Fruit fly (Drosophila melanogaster) whole organism, embryonic: ENCODE results near the gene Tet.

ENCODE experiments used
- ATbp ChIP-seq: fragments of 200-800 bp; sonication (Bioruptor generic); optimal IDR thresholded peaks from 2 replicates; lab custom pipeline; 2017; ENCODE audit warnings: missing biosample characterization, mild to moderate bottlenecking, missing genetic modification characterization, missing genetic modification reagents
- CG12391 ChIP-seq: fragments of 200-800 bp; sonication (Bioruptor generic); optimal IDR thresholded peaks from 3 replicates; lab custom pipeline; 2018; ENCODE audit warnings: missing biosample characterization, mild to moderate bottlenecking, missing genetic modification characterization, moderate library complexity
- CG13424 ChIP-seq: fragments of 200-800 bp; sonication (Bioruptor generic); optimal IDR thresholded peaks from 2 replicates; lab custom pipeline; 2019; ENCODE audit warnings: missing biosample characterization, mild to moderate bottlenecking, missing genetic modification characterization, moderate library complexity
- CG13775 ChIP-seq: fragments of 200-800 bp; sonication (Bioruptor generic); optimal IDR thresholded peaks from 3 replicates; lab custom pipeline; 2017; ENCODE audit warnings: missing biosample characterization, mild to moderate bottlenecking, missing genetic modification characterization
- CG14965 ChIP-seq: fragments of 200-800 bp; sonication (Bioruptor generic); optimal IDR thresholded peaks from 2 replicates; lab custom pipeline; 2016; ENCODE audit warnings: missing biosample characterization, missing genetic modification characterization, borderline replicate concordance
- CG15269 ChIP-seq: fragments of 200-800 bp; sonication (Bioruptor generic); optimal IDR thresholded peaks from 2 replicates; lab custom pipeline; 2018; ENCODE audit warnings: missing biosample characterization, mild to moderate bottlenecking, missing genetic modification characterization, moderate library complexity
- CG1603 ChIP-seq: fragments of 200-800 bp; sonication (Bioruptor generic); optimal IDR thresholded peaks from 2 replicates; lab custom pipeline; 2019; ENCODE audit warnings: missing biosample characterization, mild to moderate bottlenecking, missing genetic modification characterization, moderate library complexity
- CG16815 ChIP-seq: fragments of 200-800 bp; sonication (Bioruptor generic); optimal IDR thresholded peaks from 3 replicates; lab custom pipeline; 2017; ENCODE audit warnings: missing biosample characterization, mild to moderate bottlenecking, missing genetic modification characterization
- CG17612 ChIP-seq: fragments of 200-800 bp; sonication (Bioruptor generic); IDR thresholded peaks from 2 replicates; pipeline ENCODE4 v1.3.6; 2022; ENCODE audit warnings: missing biosample characterization, missing genetic modification characterization
- CG1792 ChIP-seq: fragments of 200-800 bp; sonication (Bioruptor generic); optimal IDR thresholded peaks from 2 replicates; lab custom pipeline; 2016; ENCODE audit warnings: missing biosample characterization, missing genetic modification characterization
- CG18619 ChIP-seq: fragments of 200-800 bp; sonication (Bioruptor generic); optimal IDR thresholded peaks from 3 replicates; lab custom pipeline; 2017; ENCODE audit warnings: missing biosample characterization, mild to moderate bottlenecking, missing genetic modification characterization
- CG7928 ChIP-seq: fragments of 200-800 bp; sonication (Bioruptor generic); optimal IDR thresholded peaks from 2 replicates; lab custom pipeline; 2017; ENCODE audit warnings: missing biosample characterization, mild to moderate bottlenecking, missing genetic modification characterization
- CG7987 ChIP-seq: fragments of 200-800 bp; sonication (Bioruptor generic); optimal IDR thresholded peaks from 2 replicates; lab custom pipeline; 2018; ENCODE audit warnings: missing biosample characterization, mild to moderate bottlenecking, missing genetic modification characterization, moderate library complexity
- CG8089 ChIP-seq: fragments of 200-800 bp; sonication (Bioruptor generic); optimal IDR thresholded peaks from 3 replicates; lab custom pipeline; 2016; ENCODE audit warnings: missing biosample characterization, missing genetic modification characterization
- CG8924 ChIP-seq: fragments of 200-800 bp; optimal IDR thresholded peaks from 3 replicates; lab custom pipeline; 2019; ENCODE audit warnings: missing biosample characterization, mild to moderate bottlenecking, missing genetic modification characterization, moderate library complexity
- Chrac-16 ChIP-seq: fragments of 200-800 bp; sonication (Bioruptor generic); optimal IDR thresholded peaks from 3 replicates; lab custom pipeline; 2016; ENCODE audit warnings: missing biosample characterization, missing genetic modification characterization
- D ChIP-seq, 2 experiments: fragments of 200-800 bp in 1 of 2; fragments of >200 bp in 1 of 2; sonication (Bioruptor generic) in 1 of 2; optimal IDR thresholded peaks; 2 replicates in 1 of 2; 3 replicates in 1 of 2; lab custom pipeline; 2017; ENCODE audit warnings: mild to moderate bottlenecking in 1 of 2, missing biosample characterization in 1 of 2, missing genetic modification characterization in 1 of 2, missing genetic modification reagents in 1 of 2
- Deaf1 ChIP-seq: fragments of 200-800 bp; optimal IDR thresholded peaks from 3 replicates; lab custom pipeline; 2019; ENCODE audit warnings: missing biosample characterization, mild to moderate bottlenecking, missing genetic modification characterization, moderate library complexity
- Fer3 ChIP-seq: fragments of 200-800 bp; sonication (Bioruptor generic); optimal IDR thresholded peaks from 2 replicates; lab custom pipeline; 2018; ENCODE audit warnings: missing biosample characterization, mild to moderate bottlenecking, missing genetic modification characterization, moderate library complexity
- H15 ChIP-seq: fragments of 200-800 bp; sonication (Bioruptor generic); IDR thresholded peaks from 3 replicates; pipeline ENCODE4 v1.3.6; 2022; ENCODE audit warnings: missing biosample characterization, missing genetic modification characterization
- Hmr ChIP-seq: fragments of 200-800 bp; sonication (Bioruptor generic); optimal IDR thresholded peaks from 3 replicates; lab custom pipeline; 2017; ENCODE audit warnings: mild to moderate bottlenecking, missing biosample characterization, missing genetic modification reagents, missing genetic modification characterization
- Hr51 ChIP-seq, 2 experiments: fragments of 200-800 bp; sonication (Bioruptor generic); optimal IDR thresholded peaks; 2 replicates in 1 of 2; 3 replicates in 1 of 2; lab custom pipeline; 2016 to 2018; ENCODE audit warnings: missing biosample characterization in 2 of 2, missing genetic modification characterization in 2 of 2, mild to moderate bottlenecking in 1 of 2, moderate library complexity in 1 of 2
- Nf-YC ChIP-seq: fragments of 200-800 bp; optimal IDR thresholded peaks from 3 replicates; lab custom pipeline; 2019; ENCODE audit warnings: missing biosample characterization, mild to moderate bottlenecking, missing genetic modification characterization, moderate library complexity
- PHDP ChIP-seq: fragments of 200-800 bp; sonication (Bioruptor generic); optimal IDR thresholded peaks from 3 replicates; lab custom pipeline; 2018; ENCODE audit warnings: missing biosample characterization, mild to moderate bottlenecking, missing genetic modification characterization, moderate library complexity
- Pdp1 ChIP-seq, 2 experiments: fragments of 200-800 bp; sonication (Bioruptor generic); optimal IDR thresholded peaks; 3 replicates each; lab custom pipeline; 2016; ENCODE audit warnings: missing biosample characterization in 2 of 2, missing genetic modification characterization in 2 of 2, mild to moderate bottlenecking in 1 of 2, moderate library complexity in 1 of 2
- Ptx1 ChIP-seq: fragments of 200-800 bp; sonication (Bioruptor generic); IDR thresholded peaks from 2 replicates; pipeline ENCODE4 v1.3.6; 2022; ENCODE audit warnings: missing biosample characterization, missing genetic modification characterization
- Scr ChIP-seq: fragments of 200-800 bp; sonication (Bioruptor generic); IDR thresholded peaks from 2 replicates; pipeline ENCODE4 v1.3.6; 2022; ENCODE audit warnings: missing biosample characterization, missing genetic modification characterization; ENCODE audit not compliant: partially characterized antibody
- Sin3A ChIP-seq: fragments of >200 bp; optimal IDR thresholded peaks from 2 replicates; lab custom pipeline; 2018
- Trl ChIP-seq, 3 experiments: fragments of >200 bp in 2 of 3; fragments of 200-800 bp in 1 of 3; sonication (Bioruptor generic) in 1 of 3; optimal IDR thresholded peaks; 2 replicates in 1 of 3; 3 replicates in 2 of 3; lab custom pipeline; 2016 to 2017; ENCODE audit warnings: missing biosample characterization in 1 of 3, missing genetic modification characterization in 1 of 3
- Vsx1 ChIP-seq: fragments of 200-800 bp; sonication (Bioruptor generic); optimal IDR thresholded peaks from 2 replicates; lab custom pipeline; 2017; ENCODE audit warnings: missing biosample characterization, mild to moderate bottlenecking, missing genetic modification characterization, missing genetic modification reagents
- Xrp1 ChIP-seq: fragments of 200-800 bp; sonication (Bioruptor generic); IDR thresholded peaks from 2 replicates; pipeline ENCODE4 v1.3.6; 2022; ENCODE audit warnings: missing biosample characterization, missing genetic modification characterization
- aop ChIP-seq: fragments of 200-800 bp; sonication (Bioruptor generic); IDR thresholded peaks from 2 replicates; pipeline ENCODE4 v1.3.6; 2022; ENCODE audit warnings: missing biosample characterization, missing genetic modification characterization
- caup ChIP-seq: fragments of 200-800 bp; sonication (Bioruptor generic); optimal IDR thresholded peaks from 3 replicates; lab custom pipeline; 2017; ENCODE audit warnings: missing biosample characterization, mild to moderate bottlenecking, missing genetic modification characterization, moderate library complexity; ENCODE audit not compliant: severe bottlenecking
- crol ChIP-seq: fragments of 200-800 bp; sonication (Bioruptor generic); IDR thresholded peaks from 2 replicates; pipeline ENCODE4 v1.3.6; 2022; ENCODE audit warnings: missing biosample characterization, missing genetic modification characterization
- fd64A ChIP-seq: fragments of 200-800 bp; sonication (Bioruptor generic); optimal IDR thresholded peaks from 3 replicates; lab custom pipeline; 2018; ENCODE audit warnings: missing biosample characterization, mild to moderate bottlenecking, missing genetic modification characterization
- gem ChIP-seq: fragments of 200-800 bp; sonication (Bioruptor generic); optimal IDR thresholded peaks from 2 replicates; lab custom pipeline; 2019; ENCODE audit warnings: missing biosample characterization, mild to moderate bottlenecking, missing genetic modification characterization, moderate library complexity
- gsb ChIP-seq: fragments of 200-800 bp; sonication (Bioruptor generic); IDR thresholded peaks from 2 replicates; pipeline ENCODE4 v1.3.6; 2022; ENCODE audit warnings: missing biosample characterization, missing genetic modification characterization
- ind ChIP-seq: fragments of 200-800 bp; sonication (Bioruptor generic); optimal IDR thresholded peaks from 3 replicates; lab custom pipeline; 2016; ENCODE audit warnings: missing biosample characterization, missing genetic modification characterization
- inv ChIP-seq: fragments of 200-800 bp; sonication (Bioruptor generic); IDR thresholded peaks from 2 replicates; pipeline ENCODE4 v1.3.6; 2022; ENCODE audit warnings: missing biosample characterization, missing genetic modification characterization; ENCODE audit not compliant: partially characterized antibody
- ken ChIP-seq: fragments of 200-800 bp; sonication (Bioruptor generic); IDR thresholded peaks from 3 replicates; pipeline ENCODE4 v1.3.6; 2022; ENCODE audit warnings: missing biosample characterization, missing genetic modification characterization
- klu ChIP-seq: fragments of 200-800 bp; sonication (Bioruptor generic); IDR thresholded peaks from 2 replicates; pipeline ENCODE4 v1.3.6; 2022; ENCODE audit warnings: missing biosample characterization, missing genetic modification characterization
- nmo ChIP-seq: fragments of 200-800 bp; sonication (Bioruptor generic); optimal IDR thresholded peaks from 2 replicates; lab custom pipeline; 2018; ENCODE audit warnings: missing biosample characterization, mild to moderate bottlenecking, missing genetic modification characterization, moderate library complexity
- org-1 ChIP-seq: fragments of 200-800 bp; sonication (Bioruptor generic); optimal IDR thresholded peaks from 2 replicates; lab custom pipeline; 2017; ENCODE audit warnings: missing biosample characterization, missing genetic modification characterization
- sens ChIP-seq: fragments of 200-800 bp; sonication (Bioruptor generic); peaks from one replicate; lab custom pipeline; 2016; ENCODE audit warnings: missing biosample characterization, missing genetic modification characterization
- sob ChIP-seq: fragments of 200-800 bp; sonication (Bioruptor generic); IDR thresholded peaks from 2 replicates; pipeline ENCODE4 v1.3.6; 2022; ENCODE audit warnings: missing biosample characterization, missing genetic modification characterization
- sqz ChIP-seq: fragments of 200-800 bp; sonication (Bioruptor generic); optimal IDR thresholded peaks from 3 replicates; lab custom pipeline; 2018; ENCODE audit warnings: missing biosample characterization, mild to moderate bottlenecking, missing genetic modification characterization
- tin ChIP-seq: fragments of 200-800 bp; sonication (Bioruptor generic); optimal IDR thresholded peaks from 3 replicates; lab custom pipeline; 2016; ENCODE audit warnings: missing biosample characterization, missing genetic modification characterization
- trh ChIP-seq: fragments of 200-800 bp; sonication (Bioruptor generic); optimal IDR thresholded peaks from 2 replicates; lab custom pipeline; 2016; ENCODE audit warnings: missing biosample characterization, missing genetic modification characterization
- usp ChIP-seq: fragments of >200 bp; optimal IDR thresholded peaks from 2 replicates; lab custom pipeline; 2017; ENCODE audit warnings: missing biosample characterization, missing genetic modification characterization
- vfl ChIP-seq: fragments of 200-800 bp; sonication (Bioruptor generic); optimal IDR thresholded peaks from 2 replicates; lab custom pipeline; 2016; ENCODE audit warnings: missing biosample characterization, missing genetic modification characterization

The Tet gene

dm6 chr3L:2850966-2851365 is 28.0 kb downstream of the Tet start (continued):
- no peak for TF ChIP-seq trh
- TF ChIP-seq CG16815 (GFP tag; lab: Kevin White, UChicago) = no peak
- no peak for TF ChIP-seq Nf-YC
- TF ChIP-seq CG8089 (GFP tag; lab: Kevin White, UChicago) = no peak
- no peak for TF ChIP-seq CG1792 (GFP tag; lab: Kevin White, UChicago)
- 0 out of 2 replicates have a peak, but pooled peaks have one; percentile 26 for TF ChIP-seq Ptx1 (GFP tag; lab: Robert Waterston, UW)
- no peak for TF ChIP-seq CG7987 (GFP tag; lab: Kevin White, UChicago)
- TF ChIP-seq CG12391 (tag; lab: Kevin White, UChicago) = peak; percentile 20
- no peak for TF ChIP-seq D (optimal IDR thresholded peaks at IDR 0.05; lab: Kevin White, UChicago)
- no peak for TF ChIP-seq D (GFP tag; optimal IDR thresholded peaks at IDR 0.05; lab: Kevin White, UChicago)
- TF ChIP-seq vfl (GFP tag; lab: Kevin White, UChicago) = no peak
- TF ChIP-seq nmo (GFP tag; lab: Kevin White, UChicago) = peak; percentile 3
- TF ChIP-seq org-1 (GFP tag; lab: Kevin White, UChicago) = peak; percentile 21
- peak; percentile 40 for TF ChIP-seq ind (GFP tag; lab: Kevin White, UChicago)
- no peak for TF ChIP-seq Sin3A (lab: Kevin White, UChicago)
- 0 out of 3 replicates have a peak, but pooled peaks have one; percentile 21 for TF ChIP-seq ken (GFP tag; lab: Robert Waterston, UW)
- peak; percentile 26 for TF ChIP-seq tin (GFP tag; lab: Kevin White, UChicago)
- TF ChIP-seq CG17612 (GFP tag; lab: Robert Waterston, UW) = no peak
- TF ChIP-seq PHDP (tag; lab: Kevin White, UChicago) = peak; percentile 9
- no peak for TF ChIP-seq H15 (GFP tag; lab: Robert Waterston, UW)
- peak; percentile 44; the same call in 1 of the 2 replicates for TF ChIP-seq Xrp1
- TF ChIP-seq aop = no peak
- no peak for TF ChIP-seq usp (GFP tag; lab: Kevin White, UChicago)
- TF ChIP-seq Pdp1 (GFP tag; optimal IDR thresholded peaks at IDR 0.05; lab: Kevin White, UChicago) = peak; percentile 32 to 44
- TF ChIP-seq CG13775 (GFP tag; lab: Kevin White, UChicago) = no peak
- TF ChIP-seq sqz = peak; percentile 58
- TF ChIP-seq CG7928 = no peak
- no peak for TF ChIP-seq fd64A (GFP tag; lab: Kevin White, UChicago)
- TF ChIP-seq Hmr (GFP tag; lab: Kevin White, UChicago) = peak; percentile 46
- TF ChIP-seq gem (tag; lab: Kevin White, UChicago) = peak; percentile 49
- TF ChIP-seq Chrac-16 (GFP tag; lab: Kevin White, UChicago) = peak; percentile 9
- peak; percentile 44 for TF ChIP-seq ATbp (GFP tag; lab: Kevin White, UChicago)
- no peak for TF ChIP-seq CG13424
- TF ChIP-seq CG15269 (tag; lab: Kevin White, UChicago) = peak; percentile 39
- TF ChIP-seq CG1603 (tag; lab: Kevin White, UChicago) = peak; percentile 49
- TF ChIP-seq Deaf1 (tag; lab: Kevin White, UChicago) = no peak
- no peak for TF ChIP-seq inv (GFP tag; lab: Robert Waterston, UW)
- peak; percentile 49 for TF ChIP-seq caup (GFP tag; lab: Kevin White, UChicago)
- TF ChIP-seq Vsx1 = no peak
- peak; percentile 1 for TF ChIP-seq CG18619 (GFP tag; lab: Kevin White, UChicago)
- peak; percentile 71 for TF ChIP-seq sens
- no peak for TF ChIP-seq CG14965 (GFP tag; lab: Kevin White, UChicago)
- TF ChIP-seq sob (GFP tag; lab: Robert Waterston, UW) = 0 out of 2 replicates have a peak, but pooled peaks have one; percentile 30
- no peak for TF ChIP-seq klu (GFP tag; lab: Robert Waterston, UW)
- TF ChIP-seq Scr = no peak
- TF ChIP-seq Trl (optimal IDR thresholded peaks at IDR 0.05; lab: Kevin White, UChicago) = no peak
- TF ChIP-seq Trl (GFP tag; optimal IDR thresholded peaks at IDR 0.05; lab: Kevin White, UChicago) = peak; percentile 24
- TF ChIP-seq crol (GFP tag; lab: Robert Waterston, UW) = no peak
- peak; percentile 46 for TF ChIP-seq CG8924 (tag; lab: Kevin White, UChicago)
- no peak for TF ChIP-seq gsb
- TF ChIP-seq Hr51 (GFP tag; optimal IDR thresholded peaks at IDR 0.05; lab: Kevin White, UChicago) = peak in 1 of 2 experiments; percentile 42
- no peak for TF ChIP-seq Fer3 (tag; lab: Kevin White, UChicago)
